Fruit fly (Drosophila melanogaster) whole organism, embryonic: ENCODE results near the gene Jhbp11.

Experiments used
- BEAF-32 ChIP-seq: fragments of 200-800 bp; sonication (Bioruptor generic); optimal IDR thresholded peaks from 3 replicates; lab custom pipeline; 2017; ENCODE audit warnings: missing biosample characterization, missing genetic modification characterization, mild to moderate bottlenecking, moderate library complexity, missing genetic modification reagents
- CG1024 ChIP-seq: fragments of 200-800 bp; sonication (Bioruptor generic); IDR thresholded peaks from 2 replicates; pipeline ENCODE4 v1.3.6; 2022; ENCODE audit warnings: missing biosample characterization, missing genetic modification characterization
- CG12104 ChIP-seq: fragments of 200-800 bp; sonication (Bioruptor generic); optimal IDR thresholded peaks from 3 replicates; lab custom pipeline; 2016; ENCODE audit warnings: missing biosample characterization, missing genetic modification characterization
- CG13287 ChIP-seq: fragments of 200-800 bp; sonication (Bioruptor generic); IDR thresholded peaks from 2 replicates; pipeline ENCODE4 v1.3.6; 2022; ENCODE audit warnings: missing biosample characterization, missing genetic modification characterization; ENCODE audit not compliant: partially characterized antibody
- CG13775 ChIP-seq: fragments of 200-800 bp; sonication (Bioruptor generic); optimal IDR thresholded peaks from 3 replicates; lab custom pipeline; 2017; ENCODE audit warnings: missing biosample characterization, mild to moderate bottlenecking, missing genetic modification characterization
- CG3065 ChIP-seq: fragments of 200-800 bp; sonication (Bioruptor generic); optimal IDR thresholded peaks from 2 replicates; lab custom pipeline; 2016; ENCODE audit warnings: missing biosample characterization, missing genetic modification characterization
- CG33213 ChIP-seq: fragments of 200-800 bp; sonication (Bioruptor generic); optimal IDR thresholded peaks from 3 replicates; lab custom pipeline; 2016; ENCODE audit warnings: missing biosample characterization, missing genetic modification characterization
- CG33557 ChIP-seq: fragments of 200-800 bp; sonication (Bioruptor generic); optimal IDR thresholded peaks from 2 replicates; lab custom pipeline; 2019; ENCODE audit warnings: missing biosample characterization, mild to moderate bottlenecking, missing genetic modification characterization, moderate library complexity
- CG3995 ChIP-seq: fragments of 200-800 bp; sonication (Bioruptor generic); optimal IDR thresholded peaks from 3 replicates; lab custom pipeline; 2016; ENCODE audit warnings: missing biosample characterization, missing genetic modification characterization
- CG7839 ChIP-seq: fragments of 200-800 bp; sonication (Bioruptor generic); optimal IDR thresholded peaks from 3 replicates; lab custom pipeline; 2018; ENCODE audit warnings: missing biosample characterization, mild to moderate bottlenecking, missing genetic modification characterization, moderate library complexity
- CG7928 ChIP-seq: fragments of 200-800 bp; sonication (Bioruptor generic); optimal IDR thresholded peaks from 2 replicates; lab custom pipeline; 2017; ENCODE audit warnings: missing biosample characterization, mild to moderate bottlenecking, missing genetic modification characterization
- CG8765 ChIP-seq: fragments of 200-800 bp; sonication (Bioruptor generic); IDR thresholded peaks from 2 replicates; pipeline ENCODE4 v1.3.6; 2022; ENCODE audit warnings: missing biosample characterization, missing genetic modification characterization
- CHES-1-like ChIP-seq: fragments of 200-800 bp; sonication (Bioruptor generic); optimal IDR thresholded peaks from 2 replicates; lab custom pipeline; 2016; ENCODE audit warnings: missing biosample characterization, missing genetic modification characterization
- Chrac-16 ChIP-seq: fragments of 200-800 bp; sonication (Bioruptor generic); optimal IDR thresholded peaks from 3 replicates; lab custom pipeline; 2016; ENCODE audit warnings: missing biosample characterization, missing genetic modification characterization
- Deaf1 ChIP-seq: fragments of 200-800 bp; optimal IDR thresholded peaks from 3 replicates; lab custom pipeline; 2019; ENCODE audit warnings: missing biosample characterization, mild to moderate bottlenecking, missing genetic modification characterization, moderate library complexity
- Doc2 ChIP-seq: fragments of 200-800 bp; sonication (Bioruptor generic); IDR thresholded peaks from 2 replicates; pipeline ENCODE4 v1.3.6; 2022; ENCODE audit warnings: missing biosample characterization, missing genetic modification characterization
- ERR ChIP-seq: fragments of 200-800 bp; sonication (Bioruptor generic); optimal IDR thresholded peaks from 2 replicates; lab custom pipeline; 2016; ENCODE audit warnings: missing biosample characterization, missing genetic modification characterization
- Fer1 ChIP-seq: fragments of 200-800 bp; sonication (Bioruptor generic); optimal IDR thresholded peaks from 2 replicates; lab custom pipeline; 2017; ENCODE audit warnings: missing biosample characterization, mild to moderate bottlenecking, missing genetic modification characterization
- HLH3B ChIP-seq: fragments of 200-800 bp; sonication (Bioruptor generic); IDR thresholded peaks from 2 replicates; pipeline ENCODE4 v1.3.6; 2022; ENCODE audit warnings: missing biosample characterization, missing genetic modification characterization
- Hand ChIP-seq: fragments of 200-800 bp; sonication (Bioruptor generic); optimal IDR thresholded peaks from 2 replicates; lab custom pipeline; 2017; ENCODE audit warnings: mild to moderate bottlenecking, missing biosample characterization, missing genetic modification reagents, missing genetic modification characterization
- Hsf ChIP-seq: fragments of 200-800 bp; sonication (Bioruptor generic); optimal IDR thresholded peaks from 3 replicates; lab custom pipeline; 2016; ENCODE audit warnings: missing biosample characterization, missing genetic modification characterization
- Nf-YA ChIP-seq: fragments of 200-800 bp; sonication (Bioruptor generic); IDR thresholded peaks from 2 replicates; pipeline ENCODE4 v1.3.6; 2022; ENCODE audit warnings: missing biosample characterization, missing genetic modification characterization
- Sox102F ChIP-seq: fragments of 200-800 bp; sonication (Bioruptor generic); optimal IDR thresholded peaks from 2 replicates; lab custom pipeline; 2018; ENCODE audit warnings: missing biosample characterization, mild to moderate bottlenecking, missing genetic modification characterization, moderate library complexity
- cad ChIP-seq: fragments of >200 bp; optimal IDR thresholded peaks from 2 replicates; lab custom pipeline; 2017; ENCODE audit warnings: missing biosample characterization, missing genetic modification characterization
- hth ChIP-seq: fragments of >200 bp; optimal IDR thresholded peaks from 2 replicates; lab custom pipeline; 2017; ENCODE audit warnings: inconsistent platforms
- lbe ChIP-seq: fragments of 200-800 bp; sonication (Bioruptor generic); optimal IDR thresholded peaks from 2 replicates; lab custom pipeline; 2016; ENCODE audit warnings: missing biosample characterization, mild to moderate bottlenecking, missing genetic modification characterization
- nau ChIP-seq: fragments of 200-800 bp; sonication (Bioruptor generic); optimal IDR thresholded peaks from 3 replicates; lab custom pipeline; 2017; ENCODE audit warnings: missing biosample characterization, mild to moderate bottlenecking, missing genetic modification characterization, missing genetic modification reagents
- onecut ChIP-seq: fragments of 200-800 bp; sonication (Bioruptor generic); IDR thresholded peaks from 2 replicates; pipeline ENCODE4 v1.3.6; 2022; ENCODE audit warnings: missing biosample characterization, missing genetic modification characterization
- slp2 ChIP-seq: fragments of 200-800 bp; sonication (Bioruptor generic); optimal IDR thresholded peaks from 2 replicates; lab custom pipeline; 2016; ENCODE audit warnings: missing biosample characterization, missing genetic modification characterization
- tll ChIP-seq, 2 experiments: fragments of 200-800 bp in 1 of 2; fragments of >200 bp in 1 of 2; sonication (Bioruptor generic) in 1 of 2; optimal IDR thresholded peaks; 2 replicates each; lab custom pipeline; 2017 to 2019; ENCODE audit warnings: missing biosample characterization in 2 of 2, missing genetic modification characterization in 2 of 2, mild to moderate bottlenecking in 1 of 2, moderate library complexity in 1 of 2
- wdn ChIP-seq: fragments of 200-800 bp; sonication (Bioruptor generic); IDR thresholded peaks from 2 replicates; pipeline ENCODE4 v1.3.6; 2022; ENCODE audit warnings: missing biosample characterization, missing genetic modification characterization
- wor ChIP-seq: fragments of 200-800 bp; sonication (Bioruptor generic); IDR thresholded peaks from 2 replicates; pipeline ENCODE4 v1.3.6; 2022; ENCODE audit warnings: missing biosample characterization, missing genetic modification characterization

Jhbp11 gene

dm6 chr3R:27151516-27151823, 50.4 kb downstream of the Jhbp11 start, which contains the start of gene Men-b (continued):
- TF ChIP-seq CG33213 (GFP tag; lab: Kevin White, UChicago): peak; percentile 79
- peak; percentile 72 for TF ChIP-seq CG13287
- TF ChIP-seq Hsf: no peak
- no peak for TF ChIP-seq CG7928 (GFP tag; lab: Kevin White, UChicago)
- TF ChIP-seq onecut (GFP tag; lab: Robert Waterston, UW): no peak
- no peak for TF ChIP-seq CG7839
- TF ChIP-seq Nf-YA (GFP tag; lab: Robert Waterston, UW): no peak
- TF ChIP-seq HLH3B: no peak
- no peak for TF ChIP-seq tll (GFP tag; optimal IDR thresholded peaks at IDR 0.05; lab: Kevin White, UChicago)
- no peak for TF ChIP-seq CG1024 (GFP tag; lab: Robert Waterston, UW)
- TF ChIP-seq CHES-1-like (GFP tag; lab: Kevin White, UChicago): no peak
- no peak for TF ChIP-seq hth (lab: Kevin White, UChicago)
- TF ChIP-seq wor (GFP tag; lab: Robert Waterston, UW): no peak
- no peak for TF ChIP-seq lbe (GFP tag; lab: Kevin White, UChicago)
- TF ChIP-seq Deaf1 (tag; lab: Kevin White, UChicago): no peak
- TF ChIP-seq nau: no peak
- no peak for TF ChIP-seq Chrac-16 (GFP tag; lab: Kevin White, UChicago)
- TF ChIP-seq CG12104 (GFP tag; lab: Kevin White, UChicago): no peak
- TF ChIP-seq cad (GFP tag; lab: Kevin White, UChicago): no peak
- no peak for TF ChIP-seq CG8765 (GFP tag; lab: Robert Waterston, UW)
- peak; percentile 7 for TF ChIP-seq ERR
- TF ChIP-seq CG13775 (GFP tag; lab: Kevin White, UChicago): no peak
- TF ChIP-seq Doc2: no peak
- TF ChIP-seq Sox102F: no peak
- TF ChIP-seq wdn (GFP tag; lab: Robert Waterston, UW): peak; percentile 21; the same call in 1 of the 2 replicates
- TF ChIP-seq Fer1 (GFP tag; lab: Kevin White, UChicago): no peak
- peak; percentile 40 for TF ChIP-seq CG3995 (GFP tag; lab: Kevin White, UChicago)
- TF ChIP-seq CG3065 (GFP tag; lab: Kevin White, UChicago): no peak
- TF ChIP-seq CG33557 (GFP tag; lab: Kevin White, UChicago): no peak
- no peak for TF ChIP-seq slp2 (GFP tag; lab: Kevin White, UChicago)
- no peak for TF ChIP-seq Hand (GFP tag; lab: Kevin White, UChicago)
- peak; percentile 11 for TF ChIP-seq BEAF-32 (GFP tag; lab: Kevin White, UChicago)
